Worm (Caenorhabditis elegans) whole organism, L4 larva: Measurements from ENCODE around the gene F31B12.3.

Experiments used
- F10B5.3 ChIP-seq: sonication (generic microtip); optimal IDR thresholded peaks from 2 replicates; lab custom pipeline; 2016; ENCODE audit warnings: mild to moderate bottlenecking, missing genetic modification characterization, missing compliant biosample characterization
- F44E2.7 ChIP-seq: fragments of 200-800 bp; sonication (Bioruptor generic); IDR thresholded peaks from 2 replicates; pipeline ENCODE4 v2.1.2; 2022; ENCODE audit warnings: missing genetic modification characterization, missing compliant biosample characterization
- T20F7.1 ChIP-seq: fragments of 200-800 bp; sonication (Bioruptor generic); optimal IDR thresholded peaks from 2 replicates; lab custom pipeline; 2018; ENCODE audit warnings: mild to moderate bottlenecking, missing genetic modification characterization, missing compliant biosample characterization
- T26A8.4 ChIP-seq: fragments of 200-800 bp; sonication (Bioruptor generic); IDR thresholded peaks from 2 replicates; pipeline ENCODE4 v1.3.6; 2022; ENCODE audit warnings: missing genetic modification characterization, missing compliant biosample characterization
- Y105C5A.15 ChIP-seq: fragments of 200-800 bp; sonication (Bioruptor generic); IDR thresholded peaks from 2 replicates; pipeline ENCODE4 v1.3.6; 2022; ENCODE audit warnings: missing genetic modification characterization, missing compliant biosample characterization
- Y75B8A.6 ChIP-seq: fragments of 200-800 bp; sonication (Bioruptor generic); IDR thresholded peaks from 2 replicates; pipeline ENCODE4 v1.3.6; 2022; ENCODE audit warnings: missing genetic modification reagents, missing genetic modification characterization, missing compliant biosample characterization
- ZK337.2 ChIP-seq: fragments of 200-800 bp; sonication (Bioruptor generic); IDR thresholded peaks from 2 replicates; pipeline ENCODE4 v1.3.6; 2022; ENCODE audit warnings: missing genetic modification reagents, missing genetic modification characterization, missing compliant biosample characterization
- ZK546.5 ChIP-seq, 2 experiments: sonication (generic microtip); optimal IDR thresholded peaks; 2 replicates each; lab custom pipeline; 2017; ENCODE audit warnings: missing biosample characterization in 2 of 2, missing genetic modification characterization in 2 of 2
- arid-1 ChIP-seq: fragments of 200-800 bp; sonication (Bioruptor generic); conservative IDR thresholded peaks from 2 replicates; pipeline ENCODE4 v1.3.6; 2022; ENCODE audit warnings: missing genetic modification reagents, missing genetic modification characterization, missing compliant biosample characterization
- ceh-28 ChIP-seq: fragments of 150-350 bp; optimal IDR thresholded peaks from 2 replicates; lab custom pipeline; 2014; ENCODE audit warnings: missing biosample characterization, missing genetic modification reagents, missing genetic modification characterization
- ceh-62 ChIP-seq: sonication (generic microtip); optimal IDR thresholded peaks from 2 replicates; lab custom pipeline; 2017; ENCODE audit warnings: missing biosample characterization, missing genetic modification characterization
- cey-2 ChIP-seq: sonication (generic microtip); optimal IDR thresholded peaks from 3 replicates; lab custom pipeline; 2017; ENCODE audit warnings: missing genetic modification characterization, mild to moderate bottlenecking, missing compliant biosample characterization, antibody characterized with exemption, borderline replicate concordance; ENCODE audit not compliant: insufficient read depth
- daf-16 ChIP-seq, 3 experiments: sonication (generic microtip); optimal IDR thresholded peaks; 2 replicates each; lab custom pipeline; 2016 to 2017; ENCODE audit warnings: missing genetic modification characterization in 3 of 3, missing genetic modification reagents in 3 of 3, mild to moderate bottlenecking in 2 of 3, missing compliant biosample characterization in 2 of 3, missing biosample characterization in 1 of 3, moderate library complexity in 1 of 3
- daf-8 ChIP-seq: fragments of 200-800 bp; sonication (Bioruptor generic); IDR thresholded peaks from 2 replicates; pipeline ENCODE4 v1.3.6; 2022; ENCODE audit warnings: missing genetic modification characterization, missing compliant biosample characterization
- dmd-8 ChIP-seq: fragments of 200-800 bp; sonication (Bioruptor generic); IDR thresholded peaks from 2 replicates; pipeline ENCODE4 v1.3.6; 2022; ENCODE audit warnings: missing genetic modification characterization, missing compliant biosample characterization
- dmd-9 ChIP-seq: fragments of 200-800 bp; sonication (Bioruptor generic); IDR thresholded peaks from 2 replicates; pipeline ENCODE4 v1.3.6; 2022; ENCODE audit warnings: missing genetic modification reagents, missing genetic modification characterization, missing compliant biosample characterization
- dpl-1 ChIP-seq: fragments of 150-350 bp; optimal IDR thresholded peaks from 2 replicates; lab custom pipeline; 2014; ENCODE audit warnings: missing biosample characterization, missing genetic modification reagents, missing genetic modification characterization
- egl-43 ChIP-seq: fragments of 200-800 bp; sonication (Bioruptor generic); IDR thresholded peaks from 2 replicates; pipeline ENCODE4 v1.3.6; 2022; ENCODE audit warnings: missing genetic modification reagents, missing genetic modification characterization, missing compliant biosample characterization
- gei-8 ChIP-seq: fragments of 200-800 bp; sonication (Bioruptor generic); optimal IDR thresholded peaks from 2 replicates; lab custom pipeline; 2018; ENCODE audit warnings: mild to moderate bottlenecking, missing genetic modification characterization, missing compliant biosample characterization
- hlh-30 ChIP-seq: sonication (generic microtip); optimal IDR thresholded peaks from 2 replicates; lab custom pipeline; 2017; ENCODE audit warnings: antibody characterized with exemption, mild to moderate bottlenecking, missing genetic modification characterization, missing compliant biosample characterization; ENCODE audit not compliant: insufficient read depth
- hmg-1.1 ChIP-seq: fragments of 200-800 bp; sonication (Bioruptor generic); IDR thresholded peaks from 2 replicates; pipeline ENCODE4 v1.3.6; 2022; ENCODE audit warnings: missing genetic modification reagents, missing genetic modification characterization, missing compliant biosample characterization
- lim-7 ChIP-seq: fragments of 200-800 bp; sonication (Bioruptor generic); IDR thresholded peaks from 2 replicates; pipeline ENCODE4 v1.3.6; 2022; ENCODE audit warnings: missing genetic modification characterization, missing compliant biosample characterization
- lin-1 ChIP-seq: fragments of 200-800 bp; sonication (Bioruptor generic); IDR thresholded peaks from 2 replicates; pipeline ENCODE4 v1.3.6; 2022; ENCODE audit warnings: missing genetic modification reagents, missing genetic modification characterization, missing compliant biosample characterization
- lin-15B ChIP-seq: fragments of 150-350 bp; sonication (generic microtip); optimal IDR thresholded peaks from 3 replicates; lab custom pipeline; 2014; ENCODE audit warnings: missing biosample characterization, missing genetic modification characterization
- mdl-1 ChIP-seq, 2 experiments: fragments of 150-350 bp in 1 of 2; sonication (generic microtip) in 1 of 2; optimal IDR thresholded peaks; 2 replicates each; lab custom pipeline; 2014 to 2017; ENCODE audit warnings: missing biosample characterization in 2 of 2, missing genetic modification characterization in 2 of 2
- mep-1 ChIP-seq: fragments of 150-350 bp; sonication (generic microtip); optimal IDR thresholded peaks from 3 replicates; lab custom pipeline; 2014; ENCODE audit warnings: missing biosample characterization, missing genetic modification characterization
- mes-2 ChIP-seq: sonication (generic microtip); optimal IDR thresholded peaks from 2 replicates; lab custom pipeline; 2016; ENCODE audit warnings: missing genotype, mild to moderate bottlenecking, missing genetic modification characterization, missing compliant biosample characterization; ENCODE audit not compliant: poor library complexity, severe bottlenecking
- mxl-2 ChIP-seq: fragments of 200-800 bp; sonication (Bioruptor generic); conservative IDR thresholded peaks from 2 replicates; pipeline ENCODE4 v1.3.6; 2022; ENCODE audit warnings: missing genetic modification reagents, missing genetic modification characterization, missing compliant biosample characterization
- mxl-3 ChIP-seq: fragments of 200-800 bp; sonication (Bioruptor generic); optimal IDR thresholded peaks from 2 replicates; lab custom pipeline; 2018; ENCODE audit warnings: mild to moderate bottlenecking, missing genetic modification characterization, missing compliant biosample characterization
- nhr-10 ChIP-seq: fragments of 150-350 bp; optimal IDR thresholded peaks from 2 replicates; lab custom pipeline; 2014; ENCODE audit warnings: missing biosample characterization, missing genetic modification characterization
- nhr-102 ChIP-seq: sonication (generic microtip); optimal IDR thresholded peaks from 2 replicates; lab custom pipeline; 2016; ENCODE audit warnings: mild to moderate bottlenecking, missing genetic modification characterization, moderate library complexity, missing compliant biosample characterization
- nhr-111 ChIP-seq: fragments of 200-800 bp; sonication (Bioruptor generic); optimal IDR thresholded peaks from 2 replicates; lab custom pipeline; 2018; ENCODE audit warnings: mild to moderate bottlenecking, missing genetic modification characterization, missing compliant biosample characterization
- nhr-25 ChIP-seq: sonication (generic microtip); optimal IDR thresholded peaks from 2 replicates; lab custom pipeline; 2017; ENCODE audit warnings: missing genetic modification characterization, mild to moderate bottlenecking, missing compliant biosample characterization, antibody characterized with exemption, moderate library complexity, borderline replicate concordance; ENCODE audit not compliant: insufficient read depth
- nhr-28 ChIP-seq: fragments of 150-350 bp; optimal IDR thresholded peaks from 2 replicates; lab custom pipeline; 2014; ENCODE audit warnings: missing biosample characterization, missing genetic modification characterization
- nhr-41 ChIP-seq: fragments of 200-800 bp; sonication (Bioruptor generic); IDR thresholded peaks from 2 replicates; pipeline ENCODE4 v1.3.6; 2022; ENCODE audit warnings: missing genetic modification reagents, missing genetic modification characterization, missing compliant biosample characterization
- nhr-48 ChIP-seq: sonication (generic microtip); optimal IDR thresholded peaks from 2 replicates; lab custom pipeline; 2016; ENCODE audit warnings: mild to moderate bottlenecking, missing genetic modification characterization, missing compliant biosample characterization
- nhr-6 ChIP-seq: fragments of 150-350 bp; optimal IDR thresholded peaks from 2 replicates; lab custom pipeline; 2014; ENCODE audit warnings: missing biosample characterization, missing genetic modification characterization
- nhr-76 ChIP-seq: fragments of 150-350 bp; optimal IDR thresholded peaks from 2 replicates; lab custom pipeline; 2014; ENCODE audit warnings: missing biosample characterization, missing genetic modification characterization
- php-3 ChIP-seq: fragments of 200-800 bp; sonication (Bioruptor generic); IDR thresholded peaks from 2 replicates; pipeline ENCODE4 v1.3.6; 2022; ENCODE audit warnings: missing genetic modification reagents, missing genetic modification characterization, missing compliant biosample characterization
- rbr-2 ChIP-seq: sonication (generic microtip); optimal IDR thresholded peaks from 2 replicates; lab custom pipeline; 2016; ENCODE audit warnings: missing genotype, missing genetic modification characterization, missing compliant biosample characterization
- sdz-12 ChIP-seq: fragments of 200-800 bp; sonication (Bioruptor generic); optimal IDR thresholded peaks from 2 replicates; lab custom pipeline; 2018; ENCODE audit warnings: mild to moderate bottlenecking, missing genetic modification characterization, missing compliant biosample characterization
- set-16 ChIP-seq: fragments of 200-800 bp; sonication (Bioruptor generic); IDR thresholded peaks from 2 replicates; pipeline ENCODE4 v1.3.6; 2022; ENCODE audit warnings: missing genetic modification reagents, missing genetic modification characterization, missing compliant biosample characterization
- skn-1 ChIP-seq: fragments of 150-350 bp; optimal IDR thresholded peaks from 2 replicates; lab custom pipeline; 2014; ENCODE audit warnings: missing biosample characterization, missing genetic modification characterization
- snpc-4 ChIP-seq: fragments of 150-350 bp; optimal IDR thresholded peaks from 2 replicates; lab custom pipeline; 2014; ENCODE audit warnings: missing biosample characterization, missing genetic modification characterization
- spr-3 ChIP-seq: fragments of 200-800 bp; sonication (Bioruptor generic); optimal IDR thresholded peaks from 2 replicates; lab custom pipeline; 2018; ENCODE audit warnings: mild to moderate bottlenecking, missing genetic modification characterization, missing compliant biosample characterization
- unc-39 ChIP-seq: sonication (generic microtip); optimal IDR thresholded peaks from 2 replicates; lab custom pipeline; 2017; ENCODE audit warnings: missing biosample characterization, missing genetic modification characterization
- zag-1 ChIP-seq: fragments of 150-350 bp; optimal IDR thresholded peaks from 2 replicates; lab custom pipeline; 2014; ENCODE audit warnings: missing biosample characterization, missing genetic modification characterization
- zip-11 ChIP-seq: fragments of 200-800 bp; sonication (Bioruptor generic); IDR thresholded peaks from 2 replicates; pipeline ENCODE4 v1.3.6; 2022; ENCODE audit warnings: missing genetic modification characterization, missing compliant biosample characterization
- ztf-11 ChIP-seq: fragments of 150-350 bp; optimal IDR thresholded peaks from 2 replicates; lab custom pipeline; 2014; ENCODE audit warnings: missing biosample characterization, missing genetic modification characterization

The F31B12.3 gene

DNA sequence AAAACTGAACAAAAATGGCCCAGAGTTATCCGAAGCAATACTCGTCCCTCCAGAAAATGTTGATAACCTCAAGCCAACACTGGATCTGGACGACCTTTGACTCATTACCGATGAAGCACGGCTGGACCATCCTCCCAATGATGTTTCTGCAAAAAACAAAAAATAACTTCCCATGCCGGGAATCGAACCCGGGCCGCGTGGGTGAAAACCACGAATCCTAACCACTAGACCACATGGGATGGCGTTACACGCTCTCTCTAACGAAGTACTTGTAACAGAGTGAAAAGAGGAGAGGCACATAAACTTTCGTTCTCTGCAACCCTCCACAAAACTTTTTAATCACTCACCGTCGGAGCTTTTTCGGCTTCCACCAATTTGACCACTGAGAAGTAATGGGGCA is 749 bp upstream of the F31B12.3 start (continued):
- TF ChIP-seq hmg-1.1 (GFP tag; lab: Robert Waterston, UW): peak; percentile 89
- no peak for TF ChIP-seq daf-16 (GFP tag; optimal IDR thresholded peaks at IDR 0.05; lab: Kevin White, UChicago)
- TF ChIP-seq daf-16 (tag; optimal IDR thresholded peaks at IDR 0.05; lab: Kevin White, UChicago): no peak
- TF ChIP-seq dpl-1: no peak
- no peak for TF ChIP-seq daf-8 (GFP tag; lab: Robert Waterston, UW)
- no peak for TF ChIP-seq nhr-102 (tag; lab: Kevin White, UChicago)
- TF ChIP-seq zip-11 (GFP tag; lab: Robert Waterston, UW): 0 out of 2 replicates have a peak, but pooled peaks have one; percentile 55
- peak; percentile 90 for TF ChIP-seq lim-7 (GFP tag; lab: Robert Waterston, UW)
- no peak for TF ChIP-seq nhr-76 (tag; lab: Kevin White, UChicago)
- TF ChIP-seq dmd-8 (GFP tag; lab: Robert Waterston, UW): peak; percentile 92
- peak; percentile 80; the same call in 1 of the 2 replicates for TF ChIP-seq F44E2.7 (GFP tag; lab: Robert Waterston, UW)
- peak; percentile 58; the same call in 1 of the 2 replicates for TF ChIP-seq php-3 (GFP tag; lab: Robert Waterston, UW)
- peak; percentile 83 for TF ChIP-seq arid-1 (GFP tag; lab: Robert Waterston, UW)
- no peak for TF ChIP-seq sdz-12
- no peak for TF ChIP-seq lin-15B (tag; lab: Kevin White, UChicago)
- TF ChIP-seq mep-1 (tag; lab: Kevin White, UChicago): no peak
- TF ChIP-seq dmd-9 (GFP tag; lab: Robert Waterston, UW): no peak
- TF ChIP-seq mxl-3 (GFP tag; lab: Kevin White, UChicago): peak; percentile 37
- no peak for TF ChIP-seq ceh-62 (tag; lab: Kevin White, UChicago)
- no peak for TF ChIP-seq Y105C5A.15
- no peak for TF ChIP-seq hlh-30
- TF ChIP-seq snpc-4 (tag; lab: Kevin White, UChicago): no peak
- TF ChIP-seq cey-2 (tag; lab: Kevin White, UChicago): no peak
- TF ChIP-seq F10B5.3 (tag; lab: Kevin White, UChicago): no peak
- no peak; the same call in 1 of the 2 replicates for TF ChIP-seq T26A8.4
- no peak for TF ChIP-seq ztf-11 (tag; lab: Kevin White, UChicago)
- peak; percentile 37 for TF ChIP-seq spr-3 (GFP tag; lab: Kevin White, UChicago)
- 0 out of 2 replicates have a peak, but pooled peaks have one; percentile 58 for TF ChIP-seq nhr-41 (GFP tag; lab: Robert Waterston, UW)
- TF ChIP-seq mdl-1 (tag; optimal IDR thresholded peaks at IDR 0.05; lab: Kevin White, UChicago): peak in 1 of 2 experiments; percentile 54
- no peak for TF ChIP-seq unc-39 (tag; lab: Kevin White, UChicago)
- TF ChIP-seq mxl-2: peak; percentile 52; the same call in 1 of the 2 replicates
- peak; percentile 6 for TF ChIP-seq nhr-111 (GFP tag; lab: Kevin White, UChicago)
- no peak for TF ChIP-seq set-16 (GFP tag; lab: Robert Waterston, UW)
- TF ChIP-seq ZK546.5 (tag; optimal IDR thresholded peaks at IDR 0.05; lab: Kevin White, UChicago): no peak
- TF ChIP-seq T20F7.1 (GFP tag; lab: Kevin White, UChicago): no peak
- no peak for TF ChIP-seq gei-8 (GFP tag; lab: Kevin White, UChicago)
- TF ChIP-seq nhr-28 (tag; lab: Kevin White, UChicago): no peak
- peak; percentile 45 for TF ChIP-seq nhr-48 (tag; lab: Kevin White, UChicago)
- no peak for TF ChIP-seq skn-1 (tag; lab: Kevin White, UChicago)
- TF ChIP-seq egl-43 (GFP tag; lab: Robert Waterston, UW): no peak; the same call in 1 of the 2 replicates
- no peak for TF ChIP-seq mes-2 (tag; lab: Kevin White, UChicago)
- peak; percentile 87 for TF ChIP-seq lin-1
- TF ChIP-seq zag-1 (tag; lab: Kevin White, UChicago): no peak
- TF ChIP-seq nhr-10: no peak
- 0 out of 2 replicates have a peak, but pooled peaks have one; percentile 54 for TF ChIP-seq ZK337.2
- TF ChIP-seq Y75B8A.6 (GFP tag; lab: Robert Waterston, UW): 0 out of 2 replicates have a peak, but pooled peaks have one; percentile 53
- peak; percentile 63 for TF ChIP-seq rbr-2 (tag; lab: Kevin White, UChicago)
- no peak for TF ChIP-seq nhr-6 (tag; lab: Kevin White, UChicago)
- no peak for TF ChIP-seq nhr-25 (tag; lab: Kevin White, UChicago)
- no peak for TF ChIP-seq ceh-28 (tag; lab: Kevin White, UChicago)
